Fruit fly (Drosophila melanogaster) whole organism, adult: ENCODE data around the gene Edg84A.

ENCODE experiments used
- CG11617 ChIP-seq: fragments of 200-800 bp; sonication (Bioruptor generic); optimal IDR thresholded peaks from 2 replicates; lab custom pipeline; 2017; ENCODE audit warnings: mild to moderate bottlenecking, missing biosample characterization, missing genetic modification reagents, missing genetic modification characterization
- CG12768 ChIP-seq: fragments of 200-800 bp; sonication (Bioruptor generic); optimal IDR thresholded peaks from 2 replicates; lab custom pipeline; 2017; ENCODE audit warnings: missing biosample characterization, missing genetic modification characterization, mild to moderate bottlenecking, moderate library complexity, missing genetic modification reagents
- CG14711 ChIP-seq: fragments of 200-800 bp; sonication (Bioruptor generic); optimal IDR thresholded peaks from 2 replicates; lab custom pipeline; 2018; ENCODE audit warnings: missing biosample characterization, mild to moderate bottlenecking, missing genetic modification characterization, moderate library complexity
- CG1620 ChIP-seq: fragments of 200-800 bp; sonication (Bioruptor generic); optimal IDR thresholded peaks from 2 replicates; lab custom pipeline; 2016; ENCODE audit warnings: missing biosample characterization, missing genetic modification characterization
- CG33017 ChIP-seq: fragments of 200-800 bp; sonication (Bioruptor generic); optimal IDR thresholded peaks from 2 replicates; lab custom pipeline; 2018; ENCODE audit warnings: missing biosample characterization, mild to moderate bottlenecking, missing genetic modification characterization, moderate library complexity
- CG5204 ChIP-seq: fragments of 200-800 bp; sonication (Bioruptor generic); optimal IDR thresholded peaks from 2 replicates; lab custom pipeline; 2016; ENCODE audit warnings: missing biosample characterization, missing genetic modification characterization
- CG7045 ChIP-seq: fragments of 200-800 bp; sonication (Bioruptor generic); optimal IDR thresholded peaks from 2 replicates; lab custom pipeline; 2017; ENCODE audit warnings: missing biosample characterization, mild to moderate bottlenecking, missing genetic modification characterization
- CG7101 ChIP-seq: fragments of 200-800 bp; sonication (Bioruptor generic); optimal IDR thresholded peaks from 2 replicates; lab custom pipeline; 2018; ENCODE audit warnings: missing biosample characterization, mild to moderate bottlenecking, missing genetic modification characterization, moderate library complexity
- Clk ChIP-seq: fragments of 200-800 bp; sonication (Bioruptor generic); optimal IDR thresholded peaks from 2 replicates; lab custom pipeline; 2017; ENCODE audit warnings: missing biosample characterization, missing genetic modification characterization
- Crg-1 ChIP-seq: fragments of 200-800 bp; sonication (Bioruptor generic); optimal IDR thresholded peaks from 2 replicates; lab custom pipeline; 2016; ENCODE audit warnings: missing biosample characterization, missing genetic modification characterization
- Hr96 ChIP-seq: fragments of 200-800 bp; sonication (Bioruptor generic); optimal IDR thresholded peaks from 2 replicates; lab custom pipeline; 2016; ENCODE audit warnings: missing biosample characterization, missing genetic modification characterization
- Mnt ChIP-seq: fragments of 200-800 bp; sonication (Bioruptor generic); optimal IDR thresholded peaks from 2 replicates; lab custom pipeline; 2016; ENCODE audit warnings: missing biosample characterization, mild to moderate bottlenecking, missing genetic modification characterization
- bab1 ChIP-seq: fragments of 200-800 bp; sonication (Bioruptor generic); optimal IDR thresholded peaks from 3 replicates; lab custom pipeline; 2019; ENCODE audit warnings: missing biosample characterization, mild to moderate bottlenecking, missing genetic modification characterization, moderate library complexity
- cic ChIP-seq: fragments of 200-800 bp; sonication (Bioruptor generic); optimal IDR thresholded peaks from 2 replicates; lab custom pipeline; 2017; ENCODE audit warnings: missing biosample characterization, mild to moderate bottlenecking, missing genetic modification characterization, moderate library complexity
- cnc ChIP-seq, 2 experiments: fragments of >200 bp; optimal IDR thresholded peaks; 2 replicates each; lab custom pipeline; 2017
- kay ChIP-seq: fragments of 200-800 bp; sonication (Bioruptor generic); peaks from one replicate; lab custom pipeline; 2016; ENCODE audit warnings: missing biosample characterization, missing genetic modification characterization, borderline replicate concordance
- ovo ChIP-seq: fragments of 200-800 bp; sonication (Bioruptor generic); optimal IDR thresholded peaks from 2 replicates; lab custom pipeline; 2016; ENCODE audit warnings: missing biosample characterization, missing genetic modification characterization
- pad ChIP-seq: fragments of 200-800 bp; sonication (Bioruptor generic); optimal IDR thresholded peaks from 3 replicates; lab custom pipeline; 2017; ENCODE audit warnings: missing biosample characterization, missing genetic modification characterization, mild to moderate bottlenecking, moderate library complexity, missing genetic modification reagents
- tj ChIP-seq: fragments of 200-800 bp; sonication (Bioruptor generic); optimal IDR thresholded peaks from 3 replicates; lab custom pipeline; 2017; ENCODE audit warnings: missing biosample characterization, mild to moderate bottlenecking, missing genetic modification characterization, moderate library complexity
- toe ChIP-seq: fragments of 200-800 bp; sonication (Bioruptor generic); optimal IDR thresholded peaks from 2 replicates; lab custom pipeline; 2016; ENCODE audit warnings: missing biosample characterization, missing genetic modification characterization

Edg84A gene

dm6 chr3R:6687219-6687618 lies 3.0 kb downstream of the Edg84A start:
- TF ChIP-seq CG33017 (tag; lab: Kevin White, UChicago) (no peak), ovo (no peak), CG7045 (GFP tag; lab: Kevin White, UChicago) (no peak), cic (no peak), pad (no peak), CG11617 (GFP tag; lab: Kevin White, UChicago) (no peak), CG14711 (tag; lab: Kevin White, UChicago) (no peak), Hr96 (GFP tag; lab: Kevin White, UChicago) (no peak), Mnt (GFP tag; lab: Kevin White, UChicago) (no peak), bab1 (GFP tag; lab: Kevin White, UChicago) (no peak), CG5204 (GFP tag; lab: Kevin White, UChicago) (no peak), kay (GFP tag; lab: Kevin White, UChicago) (no peak), Clk (GFP tag; lab: Kevin White, UChicago) (no peak), tj (GFP tag; lab: Kevin White, UChicago) (no peak), toe (no peak), CG12768 (no peak), cnc (optimal IDR thresholded peaks at IDR 0.05; lab: Kevin White, UChicago) (no peak), Crg-1 (no peak), CG7101 (tag; lab: Kevin White, UChicago) (no peak)

- TF ChIP-seq CG7045 (GFP tag; lab: Kevin White, UChicago) (no peak), CG12768 (no peak), pad (no peak), kay (GFP tag; lab: Kevin White, UChicago) (no peak), ovo (no peak), cnc (optimal IDR thresholded peaks at IDR 0.05; lab: Kevin White, UChicago) (no peak), Hr96 (GFP tag; lab: Kevin White, UChicago) (no peak), CG11617 (GFP tag; lab: Kevin White, UChicago) (no peak), Clk (GFP tag; lab: Kevin White, UChicago) (no peak), Mnt (GFP tag; lab: Kevin White, UChicago) (no peak), CG7101 (tag; lab: Kevin White, UChicago) (no peak), CG1620 (GFP tag; lab: Kevin White, UChicago) (no peak), toe (no peak), cic (no peak), CG33017 (tag; lab: Kevin White, UChicago) (no peak), tj (GFP tag; lab: Kevin White, UChicago) (no peak), bab1 (GFP tag; lab: Kevin White, UChicago) (no peak), CG14711 (tag; lab: Kevin White, UChicago) (no peak)
Observed at dm6 chr3R:6688160-6688559, 3.9 kb downstream of the Edg84A start.

DNA sequence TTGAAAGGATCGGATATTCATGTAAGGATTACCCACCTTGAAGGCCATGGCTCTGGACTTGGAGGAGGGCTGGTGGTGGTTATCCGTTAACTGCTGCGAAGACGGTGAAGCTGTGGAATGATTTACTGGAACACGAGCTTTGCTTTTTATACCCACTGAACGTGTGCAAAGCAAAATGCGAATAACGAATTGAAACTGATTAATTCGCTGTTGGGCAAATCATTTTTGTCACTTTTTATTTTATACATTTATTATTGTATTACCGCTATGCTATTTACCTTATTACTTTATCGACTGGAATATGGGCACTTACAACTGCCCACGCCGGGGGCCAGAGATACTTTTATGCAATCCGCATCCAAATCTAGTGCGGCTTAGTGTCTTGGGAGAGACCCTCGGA lies 5.9 kb downstream of the Edg84A start, which contains the start of gene Ccp84Af:
TSS of gene Ccp84Af (minus strand) at position 101 of the 400 bp plus-strand sequence.
- no peak for TF ChIP-seq tj (GFP tag; lab: Kevin White, UChicago)
- TF ChIP-seq CG14711 (tag; lab: Kevin White, UChicago), result no peak
- TF ChIP-seq CG7101 (tag; lab: Kevin White, UChicago), result no peak
- no peak for TF ChIP-seq ovo
- no peak for TF ChIP-seq CG33017 (tag; lab: Kevin White, UChicago)
- TF ChIP-seq cnc (optimal IDR thresholded peaks at IDR 0.05; lab: Kevin White, UChicago), result no peak
- TF ChIP-seq CG5204 (GFP tag; lab: Kevin White, UChicago), result no peak
- no peak for TF ChIP-seq bab1 (GFP tag; lab: Kevin White, UChicago)
- TF ChIP-seq cic, result no peak
- no peak for TF ChIP-seq pad
- TF ChIP-seq Crg-1, result no peak

DNA sequence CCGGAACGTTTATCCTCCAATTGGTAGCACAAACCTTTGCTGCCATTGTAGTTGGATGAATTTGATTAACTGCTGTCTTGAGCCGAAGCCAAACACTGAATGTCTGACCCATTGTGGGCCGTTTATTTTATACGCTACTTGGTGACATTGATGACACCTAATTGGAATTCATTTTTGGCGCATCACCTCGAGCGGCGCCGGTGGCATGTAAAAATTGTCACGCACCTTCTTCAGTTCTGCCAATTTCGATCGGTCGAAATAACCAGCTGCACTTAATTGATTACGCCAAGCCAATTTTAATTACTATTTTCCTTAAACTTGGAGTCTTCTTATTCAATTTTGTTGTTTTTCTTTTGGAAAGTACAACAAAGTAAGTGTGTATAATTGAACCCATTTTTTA lies 7.4 kb downstream of the Edg84A start, which contains the start of gene Ccp84Ae:
TSS of gene Ccp84Ae (minus strand) at position 101 of the 400 bp plus-strand sequence.
- TF ChIP-seq kay (GFP tag; lab: Kevin White, UChicago) (no peak), Crg-1 (no peak), cnc (optimal IDR thresholded peaks at IDR 0.05; lab: Kevin White, UChicago) (no peak), CG12768 (no peak), bab1 (GFP tag; lab: Kevin White, UChicago) (no peak), Hr96 (GFP tag; lab: Kevin White, UChicago) (no peak)

- TF ChIP-seq CG14711 (tag; lab: Kevin White, UChicago), result no peak
- TF ChIP-seq CG7045 (GFP tag; lab: Kevin White, UChicago), result no peak
- TF ChIP-seq ovo, result no peak
- TF ChIP-seq CG7101 (tag; lab: Kevin White, UChicago), result no peak
- no peak for TF ChIP-seq pad
- TF ChIP-seq CG33017 (tag; lab: Kevin White, UChicago), result no peak
- TF ChIP-seq toe, result no peak
- no peak for TF ChIP-seq bab1 (GFP tag; lab: Kevin White, UChicago)
- TF ChIP-seq Clk (GFP tag; lab: Kevin White, UChicago), result no peak
- no peak for TF ChIP-seq Mnt (GFP tag; lab: Kevin White, UChicago)
- TF ChIP-seq Hr96 (GFP tag; lab: Kevin White, UChicago), result no peak
- TF ChIP-seq tj (GFP tag; lab: Kevin White, UChicago), result no peak
- no peak for TF ChIP-seq CG11617 (GFP tag; lab: Kevin White, UChicago)
- no peak for TF ChIP-seq cic
- TF ChIP-seq Crg-1, result no peak
Observed at dm6 chr3R:6692432-6692831, 8.2 kb downstream of the Edg84A start, which contains the start of gene Ccp84Ad. Gene Ccp84Ad, plus strand, starts transcription at chr3R:6692732.

dm6 chr3R:6696221-6696749 lies 12.0 kb downstream of the Edg84A start, which contains the start of gene Ccp84Ac:
Gene Ccp84Ac, minus strand, starts transcription at chr3R:6696271.
- TF ChIP-seq bab1 (GFP tag; lab: Kevin White, UChicago) (no peak), CG14711 (tag; lab: Kevin White, UChicago) (no peak), CG33017 (tag; lab: Kevin White, UChicago) (no peak), CG7101 (tag; lab: Kevin White, UChicago) (no peak)
